Fruit fly (Drosophila melanogaster) whole organism, prepupa: ENCODE data around the gene Notum.
A peak's percentile ranks its signal among the peaks of the same experiment; 100 is the strongest.

Experiments
- CG10669 ChIP-seq: fragments of 200-800 bp; sonication (Bioruptor generic); optimal IDR thresholded peaks from 3 replicates; lab custom pipeline; 2018; ENCODE audit warnings: missing biosample characterization, mild to moderate bottlenecking, missing genetic modification characterization, moderate library complexity
- CG11294 ChIP-seq: fragments of 200-800 bp; sonication (Bioruptor generic); IDR thresholded peaks from 2 replicates; pipeline ENCODE4 v1.3.6; 2022; ENCODE audit warnings: missing biosample characterization, missing genetic modification characterization
- CG11762 ChIP-seq: fragments of 200-800 bp; sonication (Bioruptor generic); optimal IDR thresholded peaks from 3 replicates; lab custom pipeline; 2016; ENCODE audit warnings: missing biosample characterization, missing genetic modification characterization; ENCODE audit not compliant: insufficient read depth
- CG11902 ChIP-seq: fragments of 200-800 bp; sonication (Bioruptor generic); optimal IDR thresholded peaks from 3 replicates; lab custom pipeline; 2016; ENCODE audit warnings: missing biosample characterization, missing genetic modification characterization
- CG1621 ChIP-seq: fragments of 200-800 bp; sonication (Bioruptor generic); optimal IDR thresholded peaks from 3 replicates; lab custom pipeline; 2018; ENCODE audit warnings: missing biosample characterization, mild to moderate bottlenecking, missing genetic modification characterization
- CG16779 ChIP-seq: fragments of 200-800 bp; sonication (Bioruptor generic); optimal IDR thresholded peaks from 3 replicates; lab custom pipeline; 2017; ENCODE audit warnings: missing biosample characterization, mild to moderate bottlenecking, missing genetic modification characterization
- CG3032 ChIP-seq: fragments of 200-800 bp; optimal IDR thresholded peaks from 2 replicates; lab custom pipeline; 2019; ENCODE audit warnings: missing biosample characterization, mild to moderate bottlenecking, missing genetic modification characterization, moderate library complexity
- CG31627 ChIP-seq: fragments of 200-800 bp; sonication (Bioruptor generic); optimal IDR thresholded peaks from 3 replicates; lab custom pipeline; 2016; ENCODE audit warnings: missing biosample characterization, missing genetic modification characterization
- CG32006 ChIP-seq: fragments of 200-800 bp; sonication (Bioruptor generic); optimal IDR thresholded peaks from 3 replicates; lab custom pipeline; 2017; ENCODE audit warnings: missing biosample characterization, mild to moderate bottlenecking, missing genetic modification characterization
- CG3919 ChIP-seq: fragments of 200-800 bp; sonication (Bioruptor generic); optimal IDR thresholded peaks from 3 replicates; lab custom pipeline; 2016; ENCODE audit warnings: missing biosample characterization, missing genetic modification characterization
- CG4318 ChIP-seq: fragments of 200-800 bp; sonication (Bioruptor generic); optimal IDR thresholded peaks from 3 replicates; lab custom pipeline; 2017; ENCODE audit warnings: missing biosample characterization, mild to moderate bottlenecking, missing genetic modification characterization
- CG6163 ChIP-seq: fragments of 200-800 bp; sonication (Bioruptor generic); IDR thresholded peaks from 3 replicates; pipeline ENCODE4 v1.3.6; 2022; ENCODE audit warnings: missing biosample characterization, missing genetic modification characterization
- CG6276 ChIP-seq: fragments of 200-800 bp; sonication (Bioruptor generic); optimal IDR thresholded peaks from 2 replicates; lab custom pipeline; 2017; ENCODE audit warnings: missing biosample characterization, mild to moderate bottlenecking, missing genetic modification characterization
- CG6792 ChIP-seq: fragments of 200-800 bp; sonication (Bioruptor generic); optimal IDR thresholded peaks from 3 replicates; lab custom pipeline; 2016; ENCODE audit warnings: missing biosample characterization, missing genetic modification characterization
- CG6808 ChIP-seq: fragments of 200-800 bp; sonication (Bioruptor generic); optimal IDR thresholded peaks from 3 replicates; lab custom pipeline; 2017; ENCODE audit warnings: missing biosample characterization, missing genetic modification characterization, mild to moderate bottlenecking, moderate library complexity, missing genetic modification reagents
- CG7368 ChIP-seq: fragments of 200-800 bp; sonication (Bioruptor generic); optimal IDR thresholded peaks from 3 replicates; lab custom pipeline; 2016; ENCODE audit warnings: missing biosample characterization, missing genetic modification characterization
- CG8319 ChIP-seq: fragments of 200-800 bp; sonication (Bioruptor generic); optimal IDR thresholded peaks from 3 replicates; lab custom pipeline; 2016; ENCODE audit warnings: missing biosample characterization, missing genetic modification characterization
- CG8632 ChIP-seq: fragments of 200-800 bp; sonication (Bioruptor generic); optimal IDR thresholded peaks from 3 replicates; lab custom pipeline; 2016; ENCODE audit warnings: missing biosample characterization, missing genetic modification characterization
- CG9139 ChIP-seq: fragments of 200-800 bp; sonication (Bioruptor generic); optimal IDR thresholded peaks from 3 replicates; lab custom pipeline; 2017; ENCODE audit warnings: missing biosample characterization, mild to moderate bottlenecking, missing genetic modification characterization
- Eip75B ChIP-seq: fragments of 200-800 bp; sonication (Bioruptor generic); optimal IDR thresholded peaks from 3 replicates; lab custom pipeline; 2016; ENCODE audit warnings: missing biosample characterization, missing genetic modification characterization
- Eip78C ChIP-seq: fragments of 200-800 bp; sonication (Bioruptor generic); peaks from one replicate; lab custom pipeline; 2016; ENCODE audit warnings: missing biosample characterization, missing genetic modification characterization
- Ets21C ChIP-seq: fragments of 200-800 bp; sonication (Bioruptor generic); optimal IDR thresholded peaks from 3 replicates; lab custom pipeline; 2016; ENCODE audit warnings: missing biosample characterization, missing genetic modification characterization
- Hr39 ChIP-seq: fragments of 200-800 bp; sonication (Bioruptor generic); optimal IDR thresholded peaks from 2 replicates; lab custom pipeline; 2016; ENCODE audit warnings: missing biosample characterization, missing genetic modification characterization
- Hr4 ChIP-seq: fragments of 200-800 bp; sonication (Bioruptor generic); optimal IDR thresholded peaks from 3 replicates; lab custom pipeline; 2016; ENCODE audit warnings: missing biosample characterization, missing genetic modification characterization
- Met ChIP-seq: fragments of 200-800 bp; sonication (Bioruptor generic); optimal IDR thresholded peaks from 3 replicates; lab custom pipeline; 2016; ENCODE audit warnings: missing biosample characterization, missing genetic modification characterization
- OdsH ChIP-seq: fragments of 200-800 bp; sonication (Bioruptor generic); optimal IDR thresholded peaks from 3 replicates; lab custom pipeline; 2016; ENCODE audit warnings: missing biosample characterization, missing genetic modification characterization
- Smox ChIP-seq: fragments of 200-800 bp; sonication (Bioruptor generic); optimal IDR thresholded peaks from 3 replicates; lab custom pipeline; 2016; ENCODE audit warnings: missing biosample characterization, missing genetic modification characterization
- cyc ChIP-seq: fragments of 200-800 bp; sonication (Bioruptor generic); optimal IDR thresholded peaks from 3 replicates; lab custom pipeline; 2016; ENCODE audit warnings: missing biosample characterization, missing genetic modification characterization
- dac ChIP-seq: fragments of 200-800 bp; sonication (Bioruptor generic); optimal IDR thresholded peaks from 2 replicates; lab custom pipeline; 2017; ENCODE audit warnings: missing biosample characterization, mild to moderate bottlenecking, missing genetic modification characterization
- dsx ChIP-seq: fragments of 200-800 bp; optimal IDR thresholded peaks from 3 replicates; lab custom pipeline; 2019; ENCODE audit warnings: missing biosample characterization, mild to moderate bottlenecking, missing genetic modification characterization, moderate library complexity; ENCODE audit not compliant: poor library complexity, severe bottlenecking
- fd85E ChIP-seq: fragments of 200-800 bp; sonication (Bioruptor generic); optimal IDR thresholded peaks from 3 replicates; lab custom pipeline; 2016; ENCODE audit warnings: missing biosample characterization, missing genetic modification characterization
- net ChIP-seq: fragments of 200-800 bp; sonication (Bioruptor generic); optimal IDR thresholded peaks from 3 replicates; lab custom pipeline; 2016; ENCODE audit warnings: missing biosample characterization, missing genetic modification characterization
- pdm3 ChIP-seq: fragments of 200-800 bp; sonication (Bioruptor generic); optimal IDR thresholded peaks from 3 replicates; lab custom pipeline; 2016; ENCODE audit warnings: missing biosample characterization, missing genetic modification characterization
- salr ChIP-seq, 2 experiments: fragments of 200-800 bp; sonication (Bioruptor generic); optimal IDR thresholded peaks; 3 replicates each; lab custom pipeline; 2016 to 2018; ENCODE audit warnings: missing biosample characterization in 2 of 2, missing genetic modification characterization in 2 of 2, mild to moderate bottlenecking in 1 of 2
- spab ChIP-seq: fragments of 200-800 bp; sonication (Bioruptor generic); optimal IDR thresholded peaks from 2 replicates; lab custom pipeline; 2017; ENCODE audit warnings: missing biosample characterization, mild to moderate bottlenecking, missing genetic modification characterization, missing genetic modification reagents
- ss ChIP-seq, 2 experiments: fragments of 200-800 bp; sonication (Bioruptor generic); optimal IDR thresholded peaks; 2 replicates in 1 of 2; 3 replicates in 1 of 2; lab custom pipeline; 2017 to 2018; ENCODE audit warnings: mild to moderate bottlenecking in 2 of 2, missing biosample characterization in 2 of 2, missing genetic modification characterization in 2 of 2, moderate library complexity in 1 of 2
- svp ChIP-seq: fragments of 200-800 bp; sonication (Bioruptor generic); peaks from one replicate; lab custom pipeline; 2016; ENCODE audit warnings: missing biosample characterization, missing genetic modification characterization
- topi ChIP-seq: fragments of 200-800 bp; sonication (Bioruptor generic); optimal IDR thresholded peaks from 3 replicates; lab custom pipeline; 2016; ENCODE audit warnings: missing biosample characterization, missing genetic modification characterization
- vri ChIP-seq: fragments of 200-800 bp; sonication (Bioruptor generic); optimal IDR thresholded peaks from 3 replicates; lab custom pipeline; 2016; ENCODE audit warnings: missing biosample characterization, mild to moderate bottlenecking, missing genetic modification characterization

The Notum gene

DNA sequence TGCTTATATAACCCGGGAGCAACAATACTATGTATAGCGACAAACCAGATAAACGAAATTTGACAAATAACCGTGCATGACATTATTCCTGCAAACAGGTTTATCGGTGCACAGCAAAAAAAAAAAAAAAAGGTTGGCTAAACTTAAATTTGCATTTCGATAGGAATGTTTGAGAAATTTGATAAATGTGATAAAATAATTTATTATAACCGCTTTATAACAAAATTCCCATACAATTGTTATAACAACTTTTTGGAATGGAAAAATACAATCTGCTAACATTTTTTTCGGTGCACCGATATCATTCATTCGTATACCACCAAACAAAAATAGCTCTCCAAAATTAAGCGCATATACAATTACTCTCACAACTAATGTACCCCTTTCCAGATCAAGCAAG is 45.7 kb upstream of the Notum start (continued):
- TF ChIP-seq CG8319 (GFP tag; lab: Kevin White, UChicago) = no peak
- peak; percentile 44 for TF ChIP-seq CG6792 (GFP tag; lab: Kevin White, UChicago)
- peak; percentile 56 for TF ChIP-seq Hr39 (GFP tag; lab: Kevin White, UChicago)
- no peak for TF ChIP-seq salr (GFP tag; optimal IDR thresholded peaks at IDR 0.05; lab: Kevin White, UChicago)
- no peak for TF ChIP-seq Eip75B (GFP tag; lab: Kevin White, UChicago)
- TF ChIP-seq fd85E (GFP tag; lab: Kevin White, UChicago) = no peak
- no peak for TF ChIP-seq CG6808 (GFP tag; lab: Kevin White, UChicago)
- TF ChIP-seq Met (GFP tag; lab: Kevin White, UChicago) = no peak
- TF ChIP-seq Eip78C (GFP tag; lab: Kevin White, UChicago) = peak; percentile 85
- peak; percentile 47 for TF ChIP-seq pdm3 (GFP tag; lab: Kevin White, UChicago)
- TF ChIP-seq Ets21C (GFP tag; lab: Kevin White, UChicago) = peak; percentile 16
- peak; percentile 18 for TF ChIP-seq CG11902 (GFP tag; lab: Kevin White, UChicago)
- peak; percentile 66 for TF ChIP-seq cyc (GFP tag; lab: Kevin White, UChicago)
- peak; percentile 32; the same call in 1 of the 2 replicates for TF ChIP-seq CG11294 (GFP tag; lab: Robert Waterston, UW)
- TF ChIP-seq CG4318 = no peak
- no peak for TF ChIP-seq spab (GFP tag; lab: Kevin White, UChicago)
- TF ChIP-seq CG1621 = no peak
- no peak for TF ChIP-seq CG10669 (GFP tag; lab: Kevin White, UChicago)
- peak; percentile 32 for TF ChIP-seq net (GFP tag; lab: Kevin White, UChicago)
- no peak for TF ChIP-seq CG7368 (GFP tag; lab: Kevin White, UChicago)
- no peak for TF ChIP-seq CG9139 (GFP tag; lab: Kevin White, UChicago)
- TF ChIP-seq svp (GFP tag; lab: Kevin White, UChicago) = peak; percentile 81
- peak; percentile 40 for TF ChIP-seq CG8632 (GFP tag; lab: Kevin White, UChicago)
- peak; percentile 46 for TF ChIP-seq CG6276 (GFP tag; lab: Kevin White, UChicago)
- TF ChIP-seq CG3919 (GFP tag; lab: Kevin White, UChicago) = no peak
- peak; percentile 66 for TF ChIP-seq CG31627 (GFP tag; lab: Kevin White, UChicago)
- no peak for TF ChIP-seq dac (GFP tag; lab: Kevin White, UChicago)
- no peak for TF ChIP-seq Hr4 (GFP tag; lab: Kevin White, UChicago)
- TF ChIP-seq ss (GFP tag; optimal IDR thresholded peaks at IDR 0.05; lab: Kevin White, UChicago) = no peak

DNA sequence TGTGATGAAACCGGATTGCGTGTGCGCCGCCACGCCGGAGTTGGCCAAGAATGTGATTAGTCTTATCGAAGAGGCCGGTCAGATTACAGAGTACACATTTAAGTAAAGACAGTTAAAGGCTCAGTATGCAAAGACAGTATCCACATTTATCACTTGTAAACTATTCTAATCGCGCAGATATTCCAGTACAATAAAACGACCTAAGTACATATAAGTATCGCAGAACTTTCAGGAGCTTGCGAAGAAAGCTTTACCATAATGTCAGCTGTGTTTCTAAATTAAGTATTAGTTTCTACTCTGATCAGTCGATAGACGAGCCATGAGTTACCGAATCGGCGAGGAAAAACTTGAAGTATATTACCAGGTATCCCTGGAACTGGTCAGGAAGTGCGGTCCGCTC is 45.1 kb upstream of the Notum start, which contains the start of gene CG17028:
Gene CG17028 (plus strand): TSS at position 301 of the 400 bp plus-strand sequence.
- TF ChIP-seq CG1621 (no peak), CG6163 (GFP tag; lab: Robert Waterston, UW) (no peak), CG3919 (GFP tag; lab: Kevin White, UChicago) (no peak), svp (GFP tag; lab: Kevin White, UChicago) (no peak), Hr39 (GFP tag; lab: Kevin White, UChicago) (no peak), CG3032 (no peak), fd85E (GFP tag; lab: Kevin White, UChicago) (no peak), CG11294 (GFP tag; lab: Robert Waterston, UW) (no peak), OdsH (no peak), Eip78C (GFP tag; lab: Kevin White, UChicago) (no peak), CG11762 (GFP tag; lab: Kevin White, UChicago) (no peak)

DNA sequence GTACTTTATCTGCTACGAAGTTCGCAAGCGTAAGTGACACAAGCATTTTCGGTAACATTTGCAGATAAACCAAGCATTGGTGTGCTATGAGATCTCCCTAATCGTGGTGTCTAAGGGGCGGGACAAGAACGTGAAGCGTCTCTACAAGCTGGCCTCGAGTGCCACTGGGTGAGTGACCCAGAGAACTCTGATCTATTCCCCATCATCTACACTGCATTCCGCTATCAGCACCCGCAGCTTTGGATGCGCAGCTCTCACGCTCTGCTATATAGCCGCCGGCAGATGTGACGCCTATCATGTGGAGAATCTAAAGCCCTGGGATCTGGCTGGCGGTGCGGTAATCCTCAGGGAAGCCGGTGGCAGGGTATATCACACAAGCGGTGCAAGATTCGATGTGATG is 44.0 kb upstream of the Notum start:
- TF ChIP-seq CG32006 (GFP tag; lab: Kevin White, UChicago) (no peak), CG8632 (GFP tag; lab: Kevin White, UChicago) (no peak), spab (GFP tag; lab: Kevin White, UChicago) (no peak), vri (GFP tag; lab: Kevin White, UChicago) (peak; percentile 21), Smox (GFP tag; lab: Kevin White, UChicago) (no peak), topi (no peak), CG16779 (tag; lab: Kevin White, UChicago) (no peak), svp (GFP tag; lab: Kevin White, UChicago) (peak; percentile 99), dsx (no peak)
- TF ChIP-seq, all 60 proteins: peak for 2
